Fruit fly (Drosophila melanogaster): ENCODE data around the gene CG9121.

CG9121 gene

DNA sequence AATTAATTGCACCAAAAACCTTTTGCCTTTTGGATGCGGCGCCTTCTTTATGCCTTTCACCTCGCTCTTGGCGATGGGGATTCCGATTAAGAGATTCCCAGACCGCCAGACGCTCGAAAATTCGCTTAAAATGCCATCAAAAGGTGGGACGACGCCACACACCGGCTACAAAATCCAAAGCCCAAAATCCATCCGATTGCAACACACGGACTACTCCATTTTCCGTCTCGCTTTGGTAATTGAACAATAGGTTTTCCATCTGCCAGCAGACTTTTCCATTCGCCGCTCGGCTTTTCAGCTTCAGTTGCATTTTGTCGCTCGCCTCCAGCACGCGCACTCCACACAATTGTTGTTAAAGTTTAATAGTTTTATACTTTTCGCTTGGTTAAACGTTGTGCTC, 9.7 kb upstream of the CG9121 start, which contains the start of gene qtc:
TSS of gene qtc (plus strand) at position 301 of the 400 bp plus-strand sequence.
- TF ChIP-seq zen (tag; optimal IDR thresholded peaks at IDR 0.05) = no peak
- peak; percentile 27; the same call in 1 of the 3 replicates for TF ChIP-seq CG6791 (GFP tag; IDR thresholded peaks at IDR 0.05; ENCODE audit: partially characterized antibody)
- no peak for TF ChIP-seq CG8765 (GFP tag; IDR thresholded peaks at IDR 0.05)
- TF ChIP-seq CG1024 (GFP tag; IDR thresholded peaks at IDR 0.05) = no peak
- TF ChIP-seq B-H2 (GFP tag; optimal IDR thresholded peaks at IDR 0.05) = no peak
- no peak for TF ChIP-seq ash1 (GFP tag; optimal IDR thresholded peaks at IDR 0.05)
- no peak for TF ChIP-seq CG15073 (GFP tag; optimal IDR thresholded peaks at IDR 0.05)
- no peak for TF ChIP-seq CG3838 (GFP tag; optimal IDR thresholded peaks at IDR 0.05)

DNA sequence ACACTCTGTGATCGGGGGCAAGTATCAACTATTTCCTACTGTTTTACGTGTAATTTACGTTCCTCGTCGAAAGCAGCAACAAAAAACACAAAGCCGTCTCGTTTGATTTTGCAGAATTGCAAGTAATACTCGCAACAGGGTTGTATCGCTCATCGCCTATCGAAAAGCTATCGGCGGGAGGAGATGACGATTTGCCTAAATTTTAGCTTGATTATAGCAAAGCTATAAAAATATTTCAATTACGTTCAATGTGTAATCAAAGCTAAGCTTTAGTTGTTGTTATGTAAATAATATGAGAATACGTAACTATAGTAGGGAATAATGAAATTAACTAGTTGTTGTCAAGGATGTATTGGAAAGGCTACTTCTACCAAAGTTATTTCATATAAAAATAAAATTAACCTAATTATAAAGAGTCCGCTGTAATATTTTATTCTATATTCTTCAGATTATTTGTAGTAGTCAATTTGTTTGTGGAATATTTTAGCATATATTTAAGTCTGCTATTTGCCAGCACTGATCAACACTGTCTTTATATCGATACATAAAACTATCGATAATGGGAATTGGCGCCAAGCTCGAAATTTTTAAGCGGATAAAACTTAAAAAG, 8.9 kb upstream of the CG9121 start, which contains the start of gene Rpn11:
TSS of gene Rpn11 (minus strand) at position 146 of the 610 bp plus-strand sequence.
- TF ChIP-seq br (optimal IDR thresholded peaks at IDR 0.05) (no peak), Ada2b (GFP tag; IDR thresholded peaks at IDR 0.05) (peak; percentile 41; the same call in 1 of the 2 replicates), CG6765 (GFP tag; optimal IDR thresholded peaks at IDR 0.05) (no peak), CG42726 (GFP tag; IDR thresholded peaks at IDR 0.05; ENCODE audit: partially characterized antibody) (no peak), CG17359 (tag; optimal IDR thresholded peaks at IDR 0.05) (peak; percentile 53), nom (GFP tag; optimal IDR thresholded peaks at IDR 0.05) (peak; percentile 28), zf30C (GFP tag; optimal IDR thresholded peaks at IDR 0.05) (no peak), HLH3B (GFP tag; IDR thresholded peaks at IDR 0.05) (peak; percentile 31; the same call in 1 of the 2 replicates), HLH4C (GFP tag; IDR thresholded peaks at IDR 0.05; ENCODE audit: partially characterized antibody) (peak; percentile 44), pzg (GFP tag; optimal IDR thresholded peaks at IDR 0.05) (peak; percentile 50), caup (GFP tag; optimal IDR thresholded peaks at IDR 0.05; ENCODE audit: severe bottlenecking) (peak; percentile 29), Hand (GFP tag; optimal IDR thresholded peaks at IDR 0.05) (peak; percentile 33), CG3726 (GFP tag; IDR thresholded peaks at IDR 0.05) (no peak), Ssrp (tag; optimal IDR thresholded peaks at IDR 0.05) (peak; percentile 69), CG2889 (GFP tag; IDR thresholded peaks at IDR 0.05) (no peak), Trl (optimal IDR thresholded peaks at IDR 0.05) (no peak), Trl (GFP tag; optimal IDR thresholded peaks at IDR 0.05) (peak; percentile 54), CG4424 (GFP tag; optimal IDR thresholded peaks at IDR 0.05) (peak; percentile 69), crp (GFP tag; optimal IDR thresholded peaks at IDR 0.05) (peak in 1 of 2 experiments; percentile 20), gcm (GFP tag; optimal IDR thresholded peaks at IDR 0.05) (peak; percentile 36), CG33557 (GFP tag; optimal IDR thresholded peaks at IDR 0.05) (peak; percentile 58), CG4730 (GFP tag; IDR thresholded peaks at IDR 0.05) (no peak), wor (GFP tag; IDR thresholded peaks at IDR 0.05) (no peak), Chrac-16 (GFP tag; optimal IDR thresholded peaks at IDR 0.05) (peak; percentile 51), zfh2 (GFP tag; optimal IDR thresholded peaks at IDR 0.05) (peak; percentile 36), CG8290 (GFP tag; optimal IDR thresholded peaks at IDR 0.05) (peak; percentile 36), CG8290 (tag; optimal IDR thresholded peaks at IDR 0.05) (peak; percentile 16 to 58), CG31441 (GFP tag; IDR thresholded peaks at IDR 0.05) (peak; percentile 73), CG3281 (GFP tag; optimal IDR thresholded peaks at IDR 0.05) (peak; percentile 54), CG12104 (GFP tag; optimal IDR thresholded peaks at IDR 0.05) (peak; percentile 51), CG8765 (GFP tag; IDR thresholded peaks at IDR 0.05) (no peak), CG13624 (GFP tag; optimal IDR thresholded peaks at IDR 0.05) (peak; percentile 52), Sox102F (GFP tag; optimal IDR thresholded peaks at IDR 0.05) (peak; percentile 64), sc (optimal IDR thresholded peaks at IDR 0.05) (no peak), sc (GFP tag; optimal IDR thresholded peaks at IDR 0.05) (peak; percentile 24), Hmx (GFP tag; optimal IDR thresholded peaks at IDR 0.05) (peak; percentile 23), unc-4 (GFP tag; IDR thresholded peaks at IDR 0.05; ENCODE audit: partially characterized antibody) (peak; percentile 38; the same call in 1 of the 2 replicates), Opbp (GFP tag; IDR thresholded peaks at IDR 0.05; ENCODE audit: partially characterized antibody) (peak; percentile 47; the same call in 1 of the 3 replicates), CTCF (GFP tag; optimal IDR thresholded peaks at IDR 0.05) (no peak), CkIIα-i1 (GFP tag; IDR thresholded peaks at IDR 0.05) (no peak), disco-r (GFP tag; optimal IDR thresholded peaks at IDR 0.05) (no peak), amos (GFP tag; IDR thresholded peaks at IDR 0.05; ENCODE audit: partially characterized antibody) (peak; percentile 45)

All from whole organism, embryonic.